Worm (Caenorhabditis elegans): ENCODE measurements around the gene nhx-5.

nhx-5 gene

ce11 chrX:10628454-10628853 lies 51.7 kb downstream of the nhx-5 start, which contains the start of gene M79.2 (continued):
- TF ChIP-seq fkh-8 (tag; optimal IDR thresholded peaks at IDR 0.05) (no peak), xbp-1 (tag; optimal IDR thresholded peaks at IDR 0.05) (no peak)

ce11 chrX:10629117-10629516 lies 52.4 kb downstream of the nhx-5 start:
- TF ChIP-seq mef-2 (tag; optimal IDR thresholded peaks at IDR 0.05) (no peak), ceh-63 (GFP tag; optimal IDR thresholded peaks at IDR 0.05) (no peak), C34B4.2 (tag; optimal IDR thresholded peaks at IDR 0.05) (no peak), F16B12.6 (tag; optimal IDR thresholded peaks at IDR 0.05) (no peak), efl-3 (GFP tag; optimal IDR thresholded peaks at IDR 0.05) (no peak), unc-86 (tag; optimal IDR thresholded peaks at IDR 0.05) (no peak), aly-2 (tag; optimal IDR thresholded peaks at IDR 0.05) (no peak), elt-3 (tag; optimal IDR thresholded peaks at IDR 0.05) (no peak), rnt-1 (tag; optimal IDR thresholded peaks at IDR 0.05) (peak; percentile 72), nhr-47 (tag; optimal IDR thresholded peaks at IDR 0.05) (no peak), lsy-2 (tag; optimal IDR thresholded peaks at IDR 0.05) (peak; percentile 3 to 28), sox-4 (tag; optimal IDR thresholded peaks at IDR 0.05) (no peak), xbp-1 (tag; optimal IDR thresholded peaks at IDR 0.05) (no peak), ces-1 (GFP tag; optimal IDR thresholded peaks at IDR 0.05) (no peak), ets-5 (GFP tag; IDR thresholded peaks at IDR 0.05) (no peak), lin-14 (GFP tag; optimal IDR thresholded peaks at IDR 0.05) (peak; percentile 61), ztf-4 (tag; optimal IDR thresholded peaks at IDR 0.05) (no peak), Y116A8C.19 (tag; optimal IDR thresholded peaks at IDR 0.05; ENCODE audit: borderline replicate concordance) (no peak), tlp-1 (tag; optimal IDR thresholded peaks at IDR 0.05) (no peak), pax-3 (tag; optimal IDR thresholded peaks at IDR 0.05) (no peak), hlh-17 (GFP tag; optimal IDR thresholded peaks at IDR 0.05; ENCODE audit: borderline replicate concordance) (no peak), nhr-77 (tag; optimal IDR thresholded peaks at IDR 0.05) (no peak), nhr-71 (tag; optimal IDR thresholded peaks at IDR 0.05) (peak; percentile 58), pag-3 (tag; optimal IDR thresholded peaks at IDR 0.05; ENCODE audit: borderline replicate concordance, insufficient read depth) (no peak), elt-2 (tag; optimal IDR thresholded peaks at IDR 0.05) (no peak), aha-1 (tag; optimal IDR thresholded peaks at IDR 0.05) (no peak), dpl-1 (GFP tag; optimal IDR thresholded peaks at IDR 0.05) (no peak), lir-3 (tag; optimal IDR thresholded peaks at IDR 0.05; ENCODE audit: poor library complexity) (no peak), snpc-4 (tag; optimal IDR thresholded peaks at IDR 0.05) (no peak), nhr-237 (tag; optimal IDR thresholded peaks at IDR 0.05) (no peak), hlh-4 (tag; optimal IDR thresholded peaks at IDR 0.05) (no peak), mep-1 (tag; optimal IDR thresholded peaks at IDR 0.05) (no peak), hpl-2 (GFP tag; optimal IDR thresholded peaks at IDR 0.05) (no peak), nhr-85 (tag) (no peak), skn-1 (tag; optimal IDR thresholded peaks at IDR 0.05) (no peak), ceh-82 (tag; optimal IDR thresholded peaks at IDR 0.05) (no peak), unc-30 (tag; optimal IDR thresholded peaks at IDR 0.05) (no peak), jun-1 (tag; optimal IDR thresholded peaks at IDR 0.05) (no peak), swsn-7 (tag; optimal IDR thresholded peaks at IDR 0.05) (no peak), fkh-10 (GFP tag; optimal IDR thresholded peaks at IDR 0.05) (no peak), lin-39 (tag; optimal IDR thresholded peaks at IDR 0.05) (no peak), nhr-19 (GFP tag; conservative IDR thresholded peaks at IDR 0.05) (no peak), nhr-28 (tag; optimal IDR thresholded peaks at IDR 0.05) (no peak), dsc-1 (tag; optimal IDR thresholded peaks at IDR 0.05) (peak; percentile 42), nhr-12 (tag; optimal IDR thresholded peaks at IDR 0.05) (no peak), tbx-2 (tag; optimal IDR thresholded peaks at IDR 0.05) (no peak), fkh-8 (tag; optimal IDR thresholded peaks at IDR 0.05) (no peak), C16A3.4 (tag; optimal IDR thresholded peaks at IDR 0.05) (no peak), mab-9 (GFP tag; IDR thresholded peaks at IDR 0.05) (no peak), C04F5.9 (tag; optimal IDR thresholded peaks at IDR 0.05) (no peak), lin-13 (GFP tag; optimal IDR thresholded peaks at IDR 0.05) (no peak), mdl-1 (tag; optimal IDR thresholded peaks at IDR 0.05) (peak in 1 of 2 experiments; percentile 5)
